Fruit fly (Drosophila melanogaster) whole organism, embryonic: Measurements from ENCODE around the gene CG9297.
A peak's percentile ranks its signal among the peaks of the same experiment; 100 is the strongest.

Experiments
- Atf6 ChIP-seq: fragments of 200-800 bp; sonication (Bioruptor generic); IDR thresholded peaks from 2 replicates; pipeline ENCODE4 v1.3.6; 2022; ENCODE audit warnings: missing biosample characterization, missing genetic modification characterization
- CG12236 ChIP-seq: fragments of 200-800 bp; sonication (Bioruptor generic); optimal IDR thresholded peaks from 2 replicates; lab custom pipeline; 2016; ENCODE audit warnings: missing biosample characterization, missing genetic modification characterization
- CG14710 ChIP-seq: fragments of 200-800 bp; sonication (Bioruptor generic); optimal IDR thresholded peaks from 3 replicates; lab custom pipeline; 2019; ENCODE audit warnings: missing biosample characterization, mild to moderate bottlenecking, missing genetic modification characterization, moderate library complexity
- CG14965 ChIP-seq: fragments of 200-800 bp; sonication (Bioruptor generic); optimal IDR thresholded peaks from 2 replicates; lab custom pipeline; 2016; ENCODE audit warnings: missing biosample characterization, missing genetic modification characterization, borderline replicate concordance
- CG1602 ChIP-seq: fragments of 200-800 bp; sonication (Bioruptor generic); optimal IDR thresholded peaks from 3 replicates; lab custom pipeline; 2016; ENCODE audit warnings: missing biosample characterization, missing genetic modification characterization
- CG1603 ChIP-seq: fragments of 200-800 bp; sonication (Bioruptor generic); optimal IDR thresholded peaks from 2 replicates; lab custom pipeline; 2019; ENCODE audit warnings: missing biosample characterization, mild to moderate bottlenecking, missing genetic modification characterization, moderate library complexity
- CG16779 ChIP-seq: fragments of 200-800 bp; sonication (Bioruptor generic); IDR thresholded peaks from 2 replicates; pipeline ENCODE4 v1.3.6; 2022; ENCODE audit warnings: missing biosample characterization, missing genetic modification characterization
- CG17361 ChIP-seq: fragments of 200-800 bp; sonication (Bioruptor generic); IDR thresholded peaks from 3 replicates; pipeline ENCODE4 v1.3.6; 2022; ENCODE audit warnings: missing biosample characterization, missing genetic modification characterization
- CG1792 ChIP-seq: fragments of 200-800 bp; sonication (Bioruptor generic); optimal IDR thresholded peaks from 2 replicates; lab custom pipeline; 2016; ENCODE audit warnings: missing biosample characterization, missing genetic modification characterization
- CG18262 ChIP-seq: fragments of 200-800 bp; optimal IDR thresholded peaks from 3 replicates; lab custom pipeline; 2019; ENCODE audit warnings: missing biosample characterization, mild to moderate bottlenecking, missing genetic modification characterization, moderate library complexity
- CG18476 ChIP-seq: fragments of 200-800 bp; sonication (Bioruptor generic); optimal IDR thresholded peaks from 2 replicates; lab custom pipeline; 2016; ENCODE audit warnings: missing biosample characterization, mild to moderate bottlenecking, missing genetic modification characterization
- CG2199 ChIP-seq: fragments of 200-800 bp; sonication (Bioruptor generic); IDR thresholded peaks from 3 replicates; pipeline ENCODE4 v1.3.6; 2022; ENCODE audit warnings: missing biosample characterization, missing genetic modification characterization
- CG30020 ChIP-seq: fragments of 200-800 bp; optimal IDR thresholded peaks from 2 replicates; lab custom pipeline; 2019; ENCODE audit warnings: missing biosample characterization, mild to moderate bottlenecking, missing genetic modification characterization, moderate library complexity
- CG30431 ChIP-seq: fragments of 200-800 bp; sonication (Bioruptor generic); optimal IDR thresholded peaks from 2 replicates; lab custom pipeline; 2017; ENCODE audit warnings: missing biosample characterization, missing genetic modification characterization
- CG34376 ChIP-seq: fragments of 200-800 bp; sonication (Bioruptor generic); optimal IDR thresholded peaks from 2 replicates; lab custom pipeline; 2018; ENCODE audit warnings: missing biosample characterization, mild to moderate bottlenecking, missing genetic modification characterization
- CG43689 ChIP-seq: fragments of 200-800 bp; sonication (Bioruptor generic); IDR thresholded peaks from 2 replicates; pipeline ENCODE4 v1.3.6; 2022; ENCODE audit warnings: missing biosample characterization, missing genetic modification characterization
- CG8478 ChIP-seq: fragments of >200 bp; optimal IDR thresholded peaks from 2 replicates; lab custom pipeline; 2018
- Camta ChIP-seq: fragments of 200-800 bp; sonication (Bioruptor generic); optimal IDR thresholded peaks from 2 replicates; lab custom pipeline; 2016; ENCODE audit warnings: missing biosample characterization, missing genetic modification characterization
- Dad ChIP-seq: fragments of 200-800 bp; sonication (Bioruptor generic); optimal IDR thresholded peaks from 3 replicates; lab custom pipeline; 2016; ENCODE audit warnings: missing biosample characterization, missing genetic modification characterization
- Doc2 ChIP-seq: fragments of 200-800 bp; sonication (Bioruptor generic); IDR thresholded peaks from 2 replicates; pipeline ENCODE4 v1.3.6; 2022; ENCODE audit warnings: missing biosample characterization, missing genetic modification characterization
- E2f1 ChIP-seq: fragments of 200-800 bp; sonication (Bioruptor generic); IDR thresholded peaks from 2 replicates; pipeline ENCODE4 v1.3.6; 2022; ENCODE audit warnings: missing biosample characterization, missing genetic modification characterization
- Ets97D ChIP-seq: fragments of 200-800 bp; sonication (Bioruptor generic); optimal IDR thresholded peaks from 3 replicates; lab custom pipeline; 2016; ENCODE audit warnings: missing biosample characterization, missing genetic modification characterization
- Fer3 ChIP-seq: fragments of 200-800 bp; sonication (Bioruptor generic); optimal IDR thresholded peaks from 2 replicates; lab custom pipeline; 2018; ENCODE audit warnings: missing biosample characterization, mild to moderate bottlenecking, missing genetic modification characterization, moderate library complexity
- GATAe ChIP-seq: fragments of 200-800 bp; sonication (Bioruptor generic); conservative IDR thresholded peaks from 2 replicates; pipeline ENCODE4 v1.3.6; 2022; ENCODE audit warnings: missing biosample characterization, missing genetic modification characterization
- H15 ChIP-seq: fragments of 200-800 bp; sonication (Bioruptor generic); IDR thresholded peaks from 3 replicates; pipeline ENCODE4 v1.3.6; 2022; ENCODE audit warnings: missing biosample characterization, missing genetic modification characterization
- Jarid2 ChIP-seq: fragments of 200-800 bp; sonication (Bioruptor generic); optimal IDR thresholded peaks from 3 replicates; lab custom pipeline; 2017; ENCODE audit warnings: mild to moderate bottlenecking, missing biosample characterization, missing genetic modification reagents, missing genetic modification characterization
- NK7.1 ChIP-seq: fragments of 200-800 bp; sonication (Bioruptor generic); optimal IDR thresholded peaks from 3 replicates; lab custom pipeline; 2016; ENCODE audit warnings: missing biosample characterization, missing genetic modification characterization
- Nf-YA ChIP-seq: fragments of 200-800 bp; sonication (Bioruptor generic); IDR thresholded peaks from 2 replicates; pipeline ENCODE4 v1.3.6; 2022; ENCODE audit warnings: missing biosample characterization, missing genetic modification characterization
- Pdp1 ChIP-seq, 2 experiments: fragments of 200-800 bp; sonication (Bioruptor generic); optimal IDR thresholded peaks; 3 replicates each; lab custom pipeline; 2016; ENCODE audit warnings: missing biosample characterization in 2 of 2, missing genetic modification characterization in 2 of 2, mild to moderate bottlenecking in 1 of 2, moderate library complexity in 1 of 2
- YL-1 ChIP-seq: fragments of 200-800 bp; sonication (Bioruptor generic); optimal IDR thresholded peaks from 3 replicates; lab custom pipeline; 2017; ENCODE audit warnings: missing biosample characterization, mild to moderate bottlenecking, missing genetic modification characterization
- ap ChIP-seq: fragments of 200-800 bp; sonication (Bioruptor generic); IDR thresholded peaks from 2 replicates; pipeline ENCODE4 v1.3.6; 2022; ENCODE audit warnings: missing biosample characterization, missing genetic modification characterization
- cato ChIP-seq: fragments of 200-800 bp; sonication (Bioruptor generic); optimal IDR thresholded peaks from 2 replicates; lab custom pipeline; 2016; ENCODE audit warnings: missing biosample characterization, missing genetic modification characterization, borderline replicate concordance
- chif ChIP-seq, 2 experiments: fragments of 200-800 bp; sonication (Bioruptor generic); optimal IDR thresholded peaks; 3 replicates each; lab custom pipeline; 2016; ENCODE audit warnings: missing biosample characterization in 2 of 2, missing genetic modification characterization in 2 of 2
- da ChIP-seq: fragments of 200-800 bp; sonication (Bioruptor generic); optimal IDR thresholded peaks from 2 replicates; lab custom pipeline; 2016; ENCODE audit warnings: missing biosample characterization, missing genetic modification characterization
- dati ChIP-seq: fragments of 200-800 bp; sonication (Bioruptor generic); IDR thresholded peaks from 2 replicates; pipeline ENCODE4 v1.3.6; 2022; ENCODE audit warnings: missing biosample characterization, missing genetic modification characterization
- ems ChIP-seq: fragments of 200-800 bp; sonication (Bioruptor generic); optimal IDR thresholded peaks from 3 replicates; lab custom pipeline; 2016; ENCODE audit warnings: missing biosample characterization, missing genetic modification characterization
- ftz-f1 ChIP-seq: fragments of 200-800 bp; sonication (Bioruptor generic); optimal IDR thresholded peaks from 2 replicates; lab custom pipeline; 2016; ENCODE audit warnings: missing biosample characterization, missing genetic modification characterization
- gfzf ChIP-seq: fragments of 200-800 bp; sonication (Bioruptor generic); optimal IDR thresholded peaks from 2 replicates; lab custom pipeline; 2016; ENCODE audit warnings: missing biosample characterization, mild to moderate bottlenecking, missing genetic modification characterization, moderate library complexity
- hth ChIP-seq: fragments of >200 bp; optimal IDR thresholded peaks from 2 replicates; lab custom pipeline; 2017; ENCODE audit warnings: inconsistent platforms
- lilli ChIP-seq: fragments of 200-800 bp; sonication (Bioruptor generic); optimal IDR thresholded peaks from 3 replicates; lab custom pipeline; 2016; ENCODE audit warnings: missing biosample characterization, missing genetic modification characterization
- maf-S ChIP-seq: fragments of 200-800 bp; sonication (Bioruptor generic); optimal IDR thresholded peaks from 2 replicates; lab custom pipeline; 2016; ENCODE audit warnings: missing biosample characterization, missing genetic modification characterization
- sc ChIP-seq, 3 experiments: fragments of >200 bp in 2 of 3; fragments of 200-800 bp in 1 of 3; sonication (Bioruptor generic) in 1 of 3; optimal IDR thresholded peaks; 2 replicates in 2 of 3; 3 replicates in 1 of 3; lab custom pipeline; 2017; ENCODE audit warnings: mild to moderate bottlenecking in 1 of 3, missing biosample characterization in 1 of 3, missing genetic modification characterization in 1 of 3, missing genetic modification reagents in 1 of 3
- schlank ChIP-seq: fragments of 200-800 bp; sonication (Bioruptor generic); optimal IDR thresholded peaks from 2 replicates; lab custom pipeline; 2018; ENCODE audit warnings: missing biosample characterization, mild to moderate bottlenecking, missing genetic modification characterization
- stwl ChIP-seq: fragments of 200-800 bp; sonication (Bioruptor generic); optimal IDR thresholded peaks from 3 replicates; lab custom pipeline; 2018; ENCODE audit warnings: missing biosample characterization, mild to moderate bottlenecking, missing genetic modification characterization, moderate library complexity
- tin ChIP-seq: fragments of 200-800 bp; sonication (Bioruptor generic); optimal IDR thresholded peaks from 3 replicates; lab custom pipeline; 2016; ENCODE audit warnings: missing biosample characterization, missing genetic modification characterization
- toy ChIP-seq: fragments of 200-800 bp; sonication (Bioruptor generic); IDR thresholded peaks from 2 replicates; pipeline ENCODE4 v1.3.6; 2022; ENCODE audit warnings: missing biosample characterization, missing genetic modification characterization
- ttk ChIP-seq: fragments of 200-800 bp; sonication (Bioruptor generic); IDR thresholded peaks from 2 replicates; pipeline ENCODE4 v2.1.2; 2022; ENCODE audit warnings: missing biosample characterization, missing genetic modification characterization
- tup ChIP-seq: fragments of 200-800 bp; sonication (Bioruptor generic); optimal IDR thresholded peaks from 2 replicates; lab custom pipeline; 2016; ENCODE audit warnings: missing biosample characterization, mild to moderate bottlenecking, missing genetic modification characterization, moderate library complexity
- wdn ChIP-seq: fragments of 200-800 bp; sonication (Bioruptor generic); IDR thresholded peaks from 2 replicates; pipeline ENCODE4 v1.3.6; 2022; ENCODE audit warnings: missing biosample characterization, missing genetic modification characterization
- wor ChIP-seq: fragments of 200-800 bp; sonication (Bioruptor generic); IDR thresholded peaks from 2 replicates; pipeline ENCODE4 v1.3.6; 2022; ENCODE audit warnings: missing biosample characterization, missing genetic modification characterization
- yki ChIP-seq: fragments of >200 bp; optimal IDR thresholded peaks from 3 replicates; lab custom pipeline; 2018
- zen2 ChIP-seq: fragments of 200-800 bp; sonication (Bioruptor generic); IDR thresholded peaks from 3 replicates; pipeline ENCODE4 v1.3.6; 2022; ENCODE audit warnings: missing biosample characterization, missing genetic modification characterization; ENCODE audit not compliant: partially characterized antibody

CG9297 gene

dm6 chr3R:13800430-13800848 is 29.1 kb downstream of the CG9297 start (continued):
- TF ChIP-seq GATAe (peak; percentile 52; the same call in 1 of the 2 replicates), da (GFP tag; lab: Kevin White, UChicago) (no peak), Atf6 (GFP tag; lab: Robert Waterston, UW) (peak; percentile 96), Fer3 (tag; lab: Kevin White, UChicago) (peak; percentile 91), Jarid2 (GFP tag; lab: Kevin White, UChicago) (peak; percentile 67), Nf-YA (GFP tag; lab: Robert Waterston, UW) (peak; percentile 89), CG16779 (GFP tag; lab: Robert Waterston, UW) (peak; percentile 86), dati (peak; percentile 85), ap (GFP tag; lab: Robert Waterston, UW) (peak; percentile 91), CG30431 (GFP tag; lab: Kevin White, UChicago) (peak; percentile 64), CG12236 (GFP tag; lab: Kevin White, UChicago) (no peak), yki (lab: Kevin White, UChicago) (no peak), NK7.1 (GFP tag; lab: Kevin White, UChicago) (peak; percentile 6), sc (optimal IDR thresholded peaks at IDR 0.05; lab: Kevin White, UChicago) (no peak), sc (GFP tag; optimal IDR thresholded peaks at IDR 0.05; lab: Kevin White, UChicago) (peak; percentile 82), CG30020 (tag; lab: Kevin White, UChicago) (no peak), zen2 (GFP tag; lab: Robert Waterston, UW) (no peak), CG34376 (GFP tag; lab: Kevin White, UChicago) (peak; percentile 94), CG1792 (GFP tag; lab: Kevin White, UChicago) (no peak), tup (peak; percentile 81), lilli (GFP tag; lab: Kevin White, UChicago) (peak; percentile 79), Doc2 (GFP tag; lab: Robert Waterston, UW) (peak; percentile 74), Pdp1 (GFP tag; optimal IDR thresholded peaks at IDR 0.05; lab: Kevin White, UChicago) (peak; percentile 61 to 69), CG17361 (peak; percentile 84), chif (GFP tag; optimal IDR thresholded peaks at IDR 0.05; lab: Kevin White, UChicago) (peak; percentile 49 to 56), E2f1 (GFP tag; lab: Robert Waterston, UW) (peak; percentile 91), hth (lab: Kevin White, UChicago) (no peak), H15 (GFP tag; lab: Robert Waterston, UW) (peak; percentile 92), schlank (tag; lab: Kevin White, UChicago) (peak; percentile 72), Ets97D (peak; percentile 4), ftz-f1 (no peak), CG2199 (GFP tag; lab: Robert Waterston, UW) (peak; percentile 88; the same call in 2 of the 3 replicates), gfzf (GFP tag; lab: Kevin White, UChicago) (no peak), wor (peak; percentile 87), toy (peak; percentile 84), CG8478 (lab: Kevin White, UChicago) (no peak), CG18262 (tag; lab: Kevin White, UChicago) (peak; percentile 79), CG14965 (GFP tag; lab: Kevin White, UChicago) (no peak), ttk (GFP tag; lab: Robert Waterston, UW) (peak; percentile 92), tin (peak; percentile 92), cato (GFP tag; lab: Kevin White, UChicago) (peak; percentile 64), stwl (peak; percentile 25), ems (GFP tag; lab: Kevin White, UChicago) (peak; percentile 59), CG14710 (peak; percentile 80), Camta (GFP tag; lab: Kevin White, UChicago) (peak; percentile 52), maf-S (peak; percentile 34), CG1602 (GFP tag; lab: Kevin White, UChicago) (peak; percentile 81), CG43689 (GFP tag; lab: Robert Waterston, UW) (peak; percentile 72), CG1603 (tag; lab: Kevin White, UChicago) (peak; percentile 11), Dad (GFP tag; lab: Kevin White, UChicago) (peak; percentile 57), YL-1 (peak; percentile 64), wdn (GFP tag; lab: Robert Waterston, UW) (peak; percentile 93), CG18476 (peak; percentile 85)
